Worm (Caenorhabditis elegans) whole organism, late embryonic: ENCODE results near the gene let-92.
A peak's percentile ranks its signal among the peaks of the same experiment; 100 is the strongest.

Experiments used
- Y22D7AL.16 ChIP-seq: sonication (generic microtip); optimal IDR thresholded peaks from 2 replicates; lab custom pipeline; 2016; ENCODE audit warnings: missing genetic modification characterization, missing compliant biosample characterization
- ama-1 ChIP-seq: fragments of 150-350 bp; optimal IDR thresholded peaks from 2 replicates; lab custom pipeline; 2014
- fkh-10 ChIP-seq: fragments of 150-350 bp; optimal IDR thresholded peaks from 2 replicates; lab custom pipeline; 2014; ENCODE audit warnings: missing biosample characterization, missing genetic modification reagents, missing genetic modification characterization
- nfya-1 ChIP-seq: sonication (generic microtip); optimal IDR thresholded peaks from 2 replicates; lab custom pipeline; 2017; ENCODE audit warnings: missing genetic modification characterization, mild to moderate bottlenecking, missing compliant biosample characterization, antibody characterized with exemption, moderate library complexity
- pag-3 ChIP-seq: sonication (generic microtip); optimal IDR thresholded peaks from 2 replicates; lab custom pipeline; 2016; ENCODE audit warnings: missing compliant biosample characterization, missing genetic modification characterization, borderline replicate concordance
- pha-4 ChIP-seq: fragments of 150-350 bp; optimal IDR thresholded peaks from 2 replicates; lab custom pipeline; 2018; ENCODE audit warnings: missing biosample characterization, missing genetic modification reagents, missing genetic modification characterization

DNA sequence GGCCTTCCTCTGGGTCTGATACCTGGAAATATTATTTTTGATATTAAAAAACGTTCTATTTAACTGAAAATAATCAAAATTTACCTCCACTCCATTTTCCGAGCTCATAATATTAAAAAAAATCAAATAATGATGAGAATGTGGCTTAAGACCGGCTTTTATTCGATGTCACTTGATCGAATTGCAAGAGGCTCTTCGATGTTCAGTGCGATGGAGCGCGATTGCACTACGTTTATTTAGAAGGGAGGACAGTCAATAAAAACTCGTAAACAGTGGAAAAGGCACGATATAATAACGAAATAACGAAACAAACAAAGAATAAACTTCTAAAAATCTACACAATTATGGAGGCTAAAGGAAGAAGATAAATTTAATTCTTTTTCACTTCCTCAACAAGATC lies 3.5 kb upstream of the let-92 start, which contains the start of gene tag-30:
- TF ChIP-seq fkh-10 (GFP tag; lab: Kevin White, UChicago) (no peak), ama-1 (lab: Kevin White, UChicago) (no peak), pha-4 (no peak), nfya-1 (peak; percentile 22), Y22D7AL.16 (tag; lab: Kevin White, UChicago) (no peak), pag-3 (tag; lab: Kevin White, UChicago) (no peak)
